Fruit fly (Drosophila melanogaster) whole organism, embryonic: ENCODE data around the gene CG12948.

Source experiments
- Atf6 ChIP-seq: fragments of 200-800 bp; sonication (Bioruptor generic); IDR thresholded peaks from 2 replicates; pipeline ENCODE4 v1.3.6; 2022; ENCODE audit warnings: missing biosample characterization, missing genetic modification characterization
- Awh ChIP-seq: fragments of 200-800 bp; sonication (Bioruptor generic); IDR thresholded peaks from 2 replicates; pipeline ENCODE4, ENCODE4 v1.3.6; 2022; ENCODE audit warnings: missing biosample characterization, missing genetic modification characterization
- BtbVII ChIP-seq: fragments of 200-800 bp; sonication (Bioruptor generic); optimal IDR thresholded peaks from 3 replicates; lab custom pipeline; 2017; ENCODE audit warnings: missing biosample characterization, mild to moderate bottlenecking, missing genetic modification characterization
- CG10267 ChIP-seq: fragments of 200-800 bp; sonication (Bioruptor generic); optimal IDR thresholded peaks from 2 replicates; lab custom pipeline; 2018; ENCODE audit warnings: missing biosample characterization, mild to moderate bottlenecking, missing genetic modification characterization, moderate library complexity
- CG12071 ChIP-seq: fragments of 200-800 bp; sonication (Bioruptor generic); optimal IDR thresholded peaks from 3 replicates; lab custom pipeline; 2018; ENCODE audit warnings: missing biosample characterization, mild to moderate bottlenecking, missing genetic modification characterization
- CG12219 ChIP-seq: fragments of 200-800 bp; sonication (Bioruptor generic); optimal IDR thresholded peaks from 3 replicates; lab custom pipeline; 2018; ENCODE audit warnings: missing biosample characterization, mild to moderate bottlenecking, missing genetic modification characterization
- CG13123 ChIP-seq: fragments of 200-800 bp; sonication (Bioruptor generic); optimal IDR thresholded peaks from 2 replicates; lab custom pipeline; 2016; ENCODE audit warnings: missing biosample characterization, missing genetic modification characterization
- CG16815 ChIP-seq: fragments of 200-800 bp; sonication (Bioruptor generic); optimal IDR thresholded peaks from 3 replicates; lab custom pipeline; 2017; ENCODE audit warnings: missing biosample characterization, mild to moderate bottlenecking, missing genetic modification characterization
- CG16863 ChIP-seq: fragments of 200-800 bp; sonication (Bioruptor generic); optimal IDR thresholded peaks from 3 replicates; lab custom pipeline; 2016; ENCODE audit warnings: missing biosample characterization, missing genetic modification characterization
- CG17328 ChIP-seq: fragments of 200-800 bp; sonication (Bioruptor generic); IDR thresholded peaks from 2 replicates; pipeline ENCODE4 v1.3.6; 2022; ENCODE audit warnings: missing biosample characterization, missing genetic modification characterization
- CG18764 ChIP-seq: fragments of 200-800 bp; sonication (Bioruptor generic); optimal IDR thresholded peaks from 3 replicates; lab custom pipeline; 2016; ENCODE audit warnings: missing biosample characterization, missing genetic modification characterization
- CG30020 ChIP-seq: fragments of 200-800 bp; optimal IDR thresholded peaks from 2 replicates; lab custom pipeline; 2019; ENCODE audit warnings: missing biosample characterization, mild to moderate bottlenecking, missing genetic modification characterization, moderate library complexity
- CG33557 ChIP-seq: fragments of 200-800 bp; sonication (Bioruptor generic); optimal IDR thresholded peaks from 2 replicates; lab custom pipeline; 2019; ENCODE audit warnings: missing biosample characterization, mild to moderate bottlenecking, missing genetic modification characterization, moderate library complexity
- CG3838 ChIP-seq: fragments of 200-800 bp; sonication (Bioruptor generic); optimal IDR thresholded peaks from 3 replicates; lab custom pipeline; 2016; ENCODE audit warnings: missing biosample characterization, missing genetic modification characterization
- CG4282 ChIP-seq: fragments of 200-800 bp; sonication (Bioruptor generic); optimal IDR thresholded peaks from 2 replicates; lab custom pipeline; 2016; ENCODE audit warnings: missing biosample characterization, missing genetic modification characterization
- CG43689 ChIP-seq: fragments of 200-800 bp; sonication (Bioruptor generic); IDR thresholded peaks from 2 replicates; pipeline ENCODE4 v1.3.6; 2022; ENCODE audit warnings: missing biosample characterization, missing genetic modification characterization
- CG4424 ChIP-seq: fragments of 200-800 bp; sonication (Bioruptor generic); optimal IDR thresholded peaks from 3 replicates; lab custom pipeline; 2016; ENCODE audit warnings: missing biosample characterization, missing genetic modification characterization
- CG4730 ChIP-seq: fragments of 200-800 bp; sonication (Bioruptor generic); IDR thresholded peaks from 2 replicates; pipeline ENCODE4 v1.3.6; 2022; ENCODE audit warnings: missing biosample characterization, missing genetic modification characterization
- CG4820 ChIP-seq: fragments of 200-800 bp; sonication (Bioruptor generic); optimal IDR thresholded peaks from 3 replicates; lab custom pipeline; 2016; ENCODE audit warnings: missing biosample characterization, missing genetic modification characterization
- CG5245 ChIP-seq: fragments of 200-800 bp; sonication (Bioruptor generic); optimal IDR thresholded peaks from 3 replicates; lab custom pipeline; 2016; ENCODE audit warnings: missing biosample characterization, missing genetic modification characterization
- CG7786 ChIP-seq: fragments of 200-800 bp; sonication (Bioruptor generic); optimal IDR thresholded peaks from 2 replicates; lab custom pipeline; 2016; ENCODE audit warnings: missing biosample characterization, missing genetic modification characterization
- CG8388 ChIP-seq: fragments of 200-800 bp; sonication (Bioruptor generic); optimal IDR thresholded peaks from 2 replicates; lab custom pipeline; 2019; ENCODE audit warnings: missing biosample characterization, mild to moderate bottlenecking, missing genetic modification characterization, moderate library complexity
- CG9609 ChIP-seq: fragments of 200-800 bp; sonication (Bioruptor generic); optimal IDR thresholded peaks from 3 replicates; lab custom pipeline; 2016; ENCODE audit warnings: missing biosample characterization, missing genetic modification characterization
- CG9932 ChIP-seq: fragments of 200-800 bp; sonication (Bioruptor generic); IDR thresholded peaks from 2 replicates; pipeline ENCODE4 v1.3.6; 2022; ENCODE audit warnings: missing biosample characterization, missing genetic modification characterization
- Deaf1 ChIP-seq: fragments of 200-800 bp; optimal IDR thresholded peaks from 3 replicates; lab custom pipeline; 2019; ENCODE audit warnings: missing biosample characterization, mild to moderate bottlenecking, missing genetic modification characterization, moderate library complexity
- Dref ChIP-seq: fragments of 200-800 bp; sonication (Bioruptor generic); IDR thresholded peaks from 2 replicates; pipeline ENCODE4 v1.3.6; 2022; ENCODE audit warnings: missing biosample characterization, missing genetic modification characterization
- Elba2 ChIP-seq: fragments of 200-800 bp; sonication (Bioruptor generic); optimal IDR thresholded peaks from 3 replicates; lab custom pipeline; 2016; ENCODE audit warnings: missing biosample characterization, missing genetic modification characterization
- Ets65A ChIP-seq: fragments of 200-800 bp; sonication (Bioruptor generic); peaks from one replicate; lab custom pipeline; 2016; ENCODE audit warnings: missing biosample characterization, missing genetic modification characterization
- Ets97D ChIP-seq: fragments of 200-800 bp; sonication (Bioruptor generic); optimal IDR thresholded peaks from 3 replicates; lab custom pipeline; 2016; ENCODE audit warnings: missing biosample characterization, missing genetic modification characterization
- GATAe ChIP-seq: fragments of 200-800 bp; sonication (Bioruptor generic); conservative IDR thresholded peaks from 2 replicates; pipeline ENCODE4 v1.3.6; 2022; ENCODE audit warnings: missing biosample characterization, missing genetic modification characterization
- Gug ChIP-seq: fragments of 200-800 bp; sonication (Bioruptor generic); IDR thresholded peaks from 4 replicates; pipeline ENCODE4 v1.3.6; 2022; ENCODE audit warnings: missing biosample characterization, missing genetic modification characterization
- MESR4 ChIP-seq: fragments of 200-800 bp; sonication (Bioruptor generic); optimal IDR thresholded peaks from 2 replicates; lab custom pipeline; 2018; ENCODE audit warnings: missing biosample characterization, mild to moderate bottlenecking, missing genetic modification characterization, moderate library complexity
- Mes4 ChIP-seq: fragments of 200-800 bp; sonication (Bioruptor generic); optimal IDR thresholded peaks from 2 replicates; lab custom pipeline; 2016; ENCODE audit warnings: missing biosample characterization, missing genetic modification characterization
- Oaz ChIP-seq: fragments of 200-800 bp; sonication (Bioruptor generic); IDR thresholded peaks from 2 replicates; pipeline ENCODE4 v1.3.6; 2022; ENCODE audit warnings: missing biosample characterization, missing genetic modification characterization
- Spps ChIP-seq: fragments of 200-800 bp; sonication (Bioruptor generic); optimal IDR thresholded peaks from 2 replicates; lab custom pipeline; 2018; ENCODE audit warnings: missing biosample characterization, mild to moderate bottlenecking, missing genetic modification characterization
- Trl ChIP-seq, 3 experiments: fragments of >200 bp in 2 of 3; fragments of 200-800 bp in 1 of 3; sonication (Bioruptor generic) in 1 of 3; optimal IDR thresholded peaks; 2 replicates in 1 of 3; 3 replicates in 2 of 3; lab custom pipeline; 2016 to 2017; ENCODE audit warnings: missing biosample characterization in 1 of 3, missing genetic modification characterization in 1 of 3
- Xbp1 ChIP-seq: fragments of 200-800 bp; sonication (Bioruptor generic); optimal IDR thresholded peaks from 3 replicates; lab custom pipeline; 2016; ENCODE audit warnings: missing biosample characterization, mild to moderate bottlenecking, missing genetic modification characterization
- ase ChIP-seq: fragments of 200-800 bp; sonication (Bioruptor generic); IDR thresholded peaks from 3 replicates; pipeline ENCODE4 v1.3.6; 2022; ENCODE audit warnings: missing biosample characterization, missing genetic modification characterization
- br ChIP-seq: fragments of >200 bp; optimal IDR thresholded peaks from 2 replicates; lab custom pipeline; 2017
- cas ChIP-seq: fragments of 200-800 bp; sonication (Bioruptor generic); IDR thresholded peaks from 2 replicates; pipeline ENCODE4 v1.3.6; 2022; ENCODE audit warnings: missing biosample characterization, missing genetic modification characterization
- corto ChIP-seq: fragments of 200-800 bp; sonication (Bioruptor generic); optimal IDR thresholded peaks from 2 replicates; lab custom pipeline; 2016; ENCODE audit warnings: missing biosample characterization, mild to moderate bottlenecking, missing genetic modification characterization, moderate library complexity
- dm ChIP-seq: fragments of 200-800 bp; sonication (Bioruptor generic); optimal IDR thresholded peaks from 3 replicates; lab custom pipeline; 2016; ENCODE audit warnings: missing biosample characterization, missing genetic modification characterization
- en ChIP-seq: fragments of 200-800 bp; sonication (Bioruptor generic); optimal IDR thresholded peaks from 2 replicates; lab custom pipeline; 2016; ENCODE audit warnings: missing biosample characterization, missing genetic modification characterization
- eve ChIP-seq, 2 experiments: fragments of >200 bp; optimal IDR thresholded peaks; 2 replicates each; lab custom pipeline; 2017; ENCODE audit warnings: missing biosample characterization in 2 of 2, missing genetic modification characterization in 2 of 2
- ham ChIP-seq: fragments of 200-800 bp; sonication (Bioruptor generic); IDR thresholded peaks from 2 replicates; pipeline ENCODE4 v1.3.6; 2022; ENCODE audit warnings: missing biosample characterization, missing genetic modification characterization
- jumu ChIP-seq: fragments of 200-800 bp; sonication (Bioruptor generic); optimal IDR thresholded peaks from 3 replicates; lab custom pipeline; 2016; ENCODE audit warnings: missing biosample characterization, missing genetic modification characterization
- maf-S ChIP-seq: fragments of 200-800 bp; sonication (Bioruptor generic); optimal IDR thresholded peaks from 2 replicates; lab custom pipeline; 2016; ENCODE audit warnings: missing biosample characterization, missing genetic modification characterization
- p53 ChIP-seq: fragments of 200-800 bp; sonication (Bioruptor generic); optimal IDR thresholded peaks from 2 replicates; lab custom pipeline; 2016; ENCODE audit warnings: missing biosample characterization, missing genetic modification characterization
- ranshi ChIP-seq: fragments of 200-800 bp; sonication (Bioruptor generic); IDR thresholded peaks from 2 replicates; pipeline ENCODE4 v1.3.6; 2022; ENCODE audit warnings: missing biosample characterization, missing genetic modification characterization
- sna ChIP-seq: fragments of 200-800 bp; sonication (Bioruptor generic); IDR thresholded peaks from 2 replicates; pipeline ENCODE4 v1.3.6; 2022; ENCODE audit warnings: missing biosample characterization, missing genetic modification characterization; ENCODE audit not compliant: partially characterized antibody
- tna ChIP-seq: fragments of 200-800 bp; sonication (Bioruptor generic); IDR thresholded peaks from 2 replicates; pipeline ENCODE4 v1.3.6; 2022; ENCODE audit warnings: missing biosample characterization, missing genetic modification characterization; ENCODE audit not compliant: partially characterized antibody
- unc-4 ChIP-seq: fragments of 200-800 bp; sonication (Bioruptor generic); IDR thresholded peaks from 2 replicates; pipeline ENCODE4 v1.3.6; 2022; ENCODE audit warnings: missing biosample characterization, missing genetic modification characterization; ENCODE audit not compliant: partially characterized antibody

CG12948 gene

dm6 chr3R:9791177-9791806 lies 43.7 kb upstream of the CG12948 start, which contains the start of the genes CG12945 and CG8507 (continued):
- TF ChIP-seq corto (no peak), CG10267 (tag; lab: Kevin White, UChicago) (peak; percentile 35), Awh (GFP tag; lab: Robert Waterston, UW) (no peak), CG16815 (GFP tag; lab: Kevin White, UChicago) (peak; percentile 11), CG30020 (tag; lab: Kevin White, UChicago) (peak; percentile 52), cas (GFP tag; lab: Robert Waterston, UW) (no peak), CG9932 (GFP tag; lab: Robert Waterston, UW) (peak; percentile 67), CG4424 (GFP tag; lab: Kevin White, UChicago) (no peak), ranshi (GFP tag; lab: Robert Waterston, UW) (no peak), Xbp1 (peak; percentile 68), CG4820 (GFP tag; lab: Kevin White, UChicago) (peak; percentile 39), CG9609 (GFP tag; lab: Kevin White, UChicago) (peak; percentile 16), eve (GFP tag; optimal IDR thresholded peaks at IDR 0.05; lab: Kevin White, UChicago) (no peak), GATAe (no peak), ase (GFP tag; lab: Robert Waterston, UW) (no peak), Ets65A (GFP tag; lab: Kevin White, UChicago) (peak; percentile 91), CG7786 (peak; percentile 38), CG17328 (GFP tag; lab: Robert Waterston, UW) (no peak), ham (no peak), tna (no peak), BtbVII (GFP tag; lab: Kevin White, UChicago) (no peak), CG3838 (no peak), Gug (GFP tag; lab: Robert Waterston, UW) (peak; percentile 36; the same call in 1 of the 4 replicates), Trl (optimal IDR thresholded peaks at IDR 0.05; lab: Kevin White, UChicago) (no peak), Trl (GFP tag; optimal IDR thresholded peaks at IDR 0.05; lab: Kevin White, UChicago) (peak; percentile 4), CG12219 (GFP tag; lab: Kevin White, UChicago) (no peak), CG43689 (GFP tag; lab: Robert Waterston, UW) (no peak), Elba2 (peak; percentile 37), Dref (GFP tag; lab: Robert Waterston, UW) (no peak), CG4730 (GFP tag; lab: Robert Waterston, UW) (no peak), CG16863 (no peak), Spps (tag; lab: Kevin White, UChicago) (no peak), CG5245 (GFP tag; lab: Kevin White, UChicago) (peak; percentile 2), maf-S (GFP tag; lab: Kevin White, UChicago) (no peak), jumu (peak; percentile 28), Deaf1 (no peak), Mes4 (GFP tag; lab: Kevin White, UChicago) (no peak), br (lab: Kevin White, UChicago) (no peak), Oaz (GFP tag; lab: Robert Waterston, UW) (no peak), p53 (GFP tag; lab: Kevin White, UChicago) (no peak), sna (no peak), CG8388 (GFP tag; lab: Kevin White, UChicago) (no peak), CG13123 (GFP tag; lab: Kevin White, UChicago) (no peak), Atf6 (GFP tag; lab: Robert Waterston, UW) (no peak; the same call in 1 of the 2 replicates), en (no peak), MESR4 (GFP tag; lab: Kevin White, UChicago) (no peak), CG33557 (GFP tag; lab: Kevin White, UChicago) (no peak), unc-4 (GFP tag; lab: Robert Waterston, UW) (0 out of 2 replicates have a peak, but pooled peaks have one; percentile 31), CG4282 (no peak), CG18764 (GFP tag; lab: Kevin White, UChicago) (no peak), dm (peak; percentile 34), CG12071 (GFP tag; lab: Kevin White, UChicago) (no peak), Ets97D (GFP tag; lab: Kevin White, UChicago) (peak; percentile 44)
